Worm (Caenorhabditis elegans) whole organism, young adult: ENCODE data around the gene patr-1.
A peak's percentile ranks its signal among the peaks of the same experiment; 100 is the strongest.

Source experiments
- B0019.2 ChIP-seq: fragments of 200-800 bp; sonication (Bioruptor generic); conservative IDR thresholded peaks from 2 replicates; pipeline ENCODE4 v1.3.6; 2022; ENCODE audit warnings: missing genetic modification reagents, missing genetic modification characterization, missing compliant biosample characterization
- F10E7.11 ChIP-seq: sonication (generic microtip); optimal IDR thresholded peaks from 2 replicates; lab custom pipeline; 2017; ENCODE audit warnings: mild to moderate bottlenecking, missing genetic modification characterization, moderate library complexity, missing compliant biosample characterization
- F49E8.2 ChIP-seq: sonication (generic microtip); optimal IDR thresholded peaks from 3 replicates; lab custom pipeline; 2017; ENCODE audit warnings: missing genetic modification characterization, mild to moderate bottlenecking, missing compliant biosample characterization, antibody characterized with exemption, moderate library complexity; ENCODE audit not compliant: insufficient read depth
- F55B11.4 ChIP-seq: sonication (generic microtip); optimal IDR thresholded peaks from 2 replicates; lab custom pipeline; 2016; ENCODE audit warnings: missing compliant biosample characterization, missing genetic modification characterization, borderline replicate concordance; ENCODE audit not compliant: insufficient read depth
- F57C9.4 ChIP-seq: sonication (generic microtip); optimal IDR thresholded peaks from 2 replicates; lab custom pipeline; 2017; ENCODE audit warnings: mild to moderate bottlenecking, missing genetic modification characterization, missing compliant biosample characterization
- Y53G8AR.9 ChIP-seq: fragments of 200-800 bp; sonication (Bioruptor generic); conservative IDR thresholded peaks from 2 replicates; pipeline ENCODE4 v1.3.6; 2022; ENCODE audit warnings: missing genetic modification reagents, missing genetic modification characterization, missing compliant biosample characterization
- Y56A3A.18 ChIP-seq: fragments of 200-800 bp; sonication (Bioruptor generic); IDR thresholded peaks from 2 replicates; pipeline ENCODE4 v1.3.6; 2022; ENCODE audit warnings: missing genetic modification reagents, missing genetic modification characterization, missing compliant biosample characterization
- Y79H2A.3 ChIP-seq: fragments of 200-800 bp; sonication (Bioruptor generic); conservative IDR thresholded peaks from 2 replicates; pipeline ENCODE4 v1.3.6; 2022; ENCODE audit warnings: missing genetic modification reagents, missing genetic modification characterization, missing compliant biosample characterization
- aptf-2 ChIP-seq: fragments of 200-800 bp; sonication (Bioruptor generic); conservative IDR thresholded peaks from 2 replicates; pipeline ENCODE4 v1.3.6; 2022; ENCODE audit warnings: missing genetic modification reagents, missing genetic modification characterization, missing compliant biosample characterization
- athp-1 ChIP-seq: sonication (generic microtip); optimal IDR thresholded peaks from 2 replicates; lab custom pipeline; 2017; ENCODE audit warnings: mild to moderate bottlenecking, missing genetic modification characterization, missing compliant biosample characterization
- bed-1 ChIP-seq: fragments of 200-800 bp; sonication (Bioruptor generic); IDR thresholded peaks from 2 replicates; pipeline ENCODE4 v1.3.6; 2022; ENCODE audit warnings: missing genetic modification reagents, missing genetic modification characterization, missing compliant biosample characterization
- cebp-1 ChIP-seq, 2 experiments: fragments of 200-800 bp in 1 of 2; sonication (Bioruptor generic) in 1 of 2; sonication (generic microtip) in 1 of 2; IDR thresholded peaks in 1 of 2; optimal IDR thresholded peaks in 1 of 2; 2 replicates each; pipeline versions ENCODE4 v1.3.6 to Lab custom; 2017 to 2022; ENCODE audit warnings: missing compliant biosample characterization in 2 of 2, missing genetic modification characterization in 2 of 2, mild to moderate bottlenecking in 1 of 2, missing genetic modification reagents in 1 of 2, moderate library complexity in 1 of 2
- ceh-100 ChIP-seq: fragments of 200-800 bp; sonication (Bioruptor generic); IDR thresholded peaks from 2 replicates; pipeline ENCODE4 v1.3.6; 2022; ENCODE audit warnings: missing genetic modification reagents, missing genetic modification characterization, missing compliant biosample characterization
- ceh-27 ChIP-seq: fragments of 200-800 bp; sonication (Bioruptor generic); optimal IDR thresholded peaks from 2 replicates; lab custom pipeline; 2018; ENCODE audit warnings: mild to moderate bottlenecking, missing genetic modification characterization, moderate library complexity, missing compliant biosample characterization
- ceh-79 ChIP-seq: sonication (generic microtip); optimal IDR thresholded peaks from 2 replicates; lab custom pipeline; 2017; ENCODE audit warnings: mild to moderate bottlenecking, missing genetic modification characterization, missing compliant biosample characterization
- dox-1 ChIP-seq: fragments of 200-800 bp; sonication (Bioruptor generic); IDR thresholded peaks from 2 replicates; pipeline ENCODE4 v1.3.6; 2022; ENCODE audit warnings: missing genetic modification reagents, missing genetic modification characterization, missing compliant biosample characterization
- dpff-1 ChIP-seq: sonication (generic microtip); optimal IDR thresholded peaks from 2 replicates; lab custom pipeline; 2017; ENCODE audit warnings: mild to moderate bottlenecking, missing genetic modification characterization, missing compliant biosample characterization
- egl-44 ChIP-seq: fragments of 200-800 bp; sonication (Bioruptor generic); IDR thresholded peaks from 2 replicates; pipeline ENCODE4 v1.3.6; 2022; ENCODE audit warnings: missing genetic modification reagents, missing genetic modification characterization, missing compliant biosample characterization
- ekl-4 ChIP-seq: fragments of 200-800 bp; sonication (Bioruptor generic); IDR thresholded peaks from 2 replicates; pipeline ENCODE4 v1.3.6; 2022; ENCODE audit warnings: missing genetic modification reagents, missing genetic modification characterization, missing compliant biosample characterization
- ets-4 ChIP-seq: fragments of 200-800 bp; sonication (Bioruptor generic); optimal IDR thresholded peaks from 2 replicates; lab custom pipeline; 2018; ENCODE audit warnings: mild to moderate bottlenecking, missing genetic modification characterization, missing compliant biosample characterization
- hlh-12 ChIP-seq: sonication (generic microtip); optimal IDR thresholded peaks from 2 replicates; lab custom pipeline; 2016; ENCODE audit warnings: missing genetic modification characterization, missing compliant biosample characterization
- hmg-1.2 ChIP-seq: fragments of 200-800 bp; sonication (Bioruptor generic); IDR thresholded peaks from 2 replicates; pipeline ENCODE4 v1.3.6; 2022; ENCODE audit warnings: missing genetic modification reagents, missing genetic modification characterization, missing compliant biosample characterization
- hrde-1 ChIP-seq: sonication (generic microtip); optimal IDR thresholded peaks from 2 replicates; lab custom pipeline; 2016; ENCODE audit warnings: missing genetic modification characterization, mild to moderate bottlenecking, missing compliant biosample characterization, moderate library complexity, missing genotype, missing genetic modification reagents, borderline replicate concordance
- lag-1 ChIP-seq: fragments of 200-800 bp; sonication (Bioruptor generic); IDR thresholded peaks from 2 replicates; pipeline ENCODE4 v1.3.6; 2022; ENCODE audit warnings: missing genetic modification reagents, missing genetic modification characterization, missing compliant biosample characterization
- lin-35 ChIP-seq, 3 experiments: fragments of 150-350 bp in 2 of 3; sonication (generic microtip) in 1 of 3; optimal IDR thresholded peaks; 2 replicates each; lab custom pipeline; 2014 to 2018; ENCODE audit warnings: missing biosample characterization in 3 of 3, missing genetic modification characterization in 3 of 3, missing genetic modification reagents in 3 of 3
- lsy-27 ChIP-seq: sonication (generic microtip); optimal IDR thresholded peaks from 2 replicates; lab custom pipeline; 2017; ENCODE audit warnings: missing genetic modification characterization, mild to moderate bottlenecking, missing compliant biosample characterization, antibody characterized with exemption, missing genotype, borderline replicate concordance; ENCODE audit not compliant: insufficient read depth
- madf-3 ChIP-seq: fragments of 200-800 bp; sonication (Bioruptor generic); IDR thresholded peaks from 2 replicates; pipeline ENCODE4 v1.3.6; 2022; ENCODE audit warnings: missing genetic modification reagents, missing genetic modification characterization, missing compliant biosample characterization
- nhr-27 ChIP-seq: fragments of 200-800 bp; sonication (Bioruptor generic); optimal IDR thresholded peaks from 2 replicates; lab custom pipeline; 2018; ENCODE audit warnings: mild to moderate bottlenecking, missing genetic modification characterization, moderate library complexity, missing compliant biosample characterization
- nhr-80 ChIP-seq: sonication (generic microtip); optimal IDR thresholded peaks from 2 replicates; lab custom pipeline; 2016; ENCODE audit warnings: missing genetic modification characterization, missing compliant biosample characterization
- rcor-1 ChIP-seq: fragments of 200-800 bp; sonication (Bioruptor generic); IDR thresholded peaks from 2 replicates; pipeline ENCODE4 v1.3.6; 2022; ENCODE audit warnings: missing genetic modification reagents, missing genetic modification characterization, missing compliant biosample characterization
- rec-8 ChIP-seq, 2 experiments: sonication (generic microtip); optimal IDR thresholded peaks; 2 replicates each; lab custom pipeline; 2016; ENCODE audit warnings: mild to moderate bottlenecking in 2 of 2, missing genetic modification characterization in 2 of 2, missing genetic modification reagents in 2 of 2, missing genotype in 2 of 2, missing biosample characterization in 1 of 2, missing compliant biosample characterization in 1 of 2, moderate library complexity in 1 of 2
- snpc-1.1 ChIP-seq: sonication (generic microtip); optimal IDR thresholded peaks from 2 replicates; lab custom pipeline; 2017; ENCODE audit warnings: missing genetic modification characterization, mild to moderate bottlenecking, missing compliant biosample characterization, antibody characterized with exemption, moderate library complexity, missing genotype, missing genetic modification reagents; ENCODE audit not compliant: insufficient read depth
- snpc-4 ChIP-seq, 5 experiments: fragments of 150-350 bp in 1 of 5; sonication (generic microtip) in 4 of 5; optimal IDR thresholded peaks; 2 replicates each; lab custom pipeline; 2014 to 2018; ENCODE audit warnings: missing genetic modification characterization in 5 of 5, missing biosample characterization in 3 of 5, antibody characterized with exemption in 2 of 5, mild to moderate bottlenecking in 2 of 5, missing compliant biosample characterization in 2 of 5, missing genotype in 2 of 5, moderate library complexity in 2 of 5, missing genetic modification reagents in 1 of 5
- somi-1 ChIP-seq: fragments of 200-800 bp; sonication (Bioruptor generic); optimal IDR thresholded peaks from 2 replicates; lab custom pipeline; 2018; ENCODE audit warnings: mild to moderate bottlenecking, missing genetic modification characterization, missing compliant biosample characterization
- tbp1 ChIP-seq: fragments of 200-800 bp; sonication (Bioruptor generic); optimal IDR thresholded peaks from 2 replicates; lab custom pipeline; 2018; ENCODE audit warnings: mild to moderate bottlenecking, missing genetic modification characterization, missing compliant biosample characterization
- zfh-2 ChIP-seq: fragments of 200-800 bp; sonication (Bioruptor generic); conservative IDR thresholded peaks from 2 replicates; pipeline ENCODE4 v1.3.6; 2022; ENCODE audit warnings: missing genetic modification reagents, missing genetic modification characterization, missing compliant biosample characterization
- ztf-25 ChIP-seq: fragments of 200-800 bp; sonication (Bioruptor generic); IDR thresholded peaks from 2 replicates; pipeline ENCODE4 v1.3.6; 2022; ENCODE audit warnings: missing genetic modification reagents, missing genetic modification characterization, missing compliant biosample characterization
- ztf-6 ChIP-seq: fragments of 200-800 bp; sonication (Bioruptor generic); IDR thresholded peaks from 2 replicates; pipeline ENCODE4 v1.3.6; 2022; ENCODE audit warnings: missing genetic modification reagents, missing genetic modification characterization, missing compliant biosample characterization

Gene patr-1

DNA sequence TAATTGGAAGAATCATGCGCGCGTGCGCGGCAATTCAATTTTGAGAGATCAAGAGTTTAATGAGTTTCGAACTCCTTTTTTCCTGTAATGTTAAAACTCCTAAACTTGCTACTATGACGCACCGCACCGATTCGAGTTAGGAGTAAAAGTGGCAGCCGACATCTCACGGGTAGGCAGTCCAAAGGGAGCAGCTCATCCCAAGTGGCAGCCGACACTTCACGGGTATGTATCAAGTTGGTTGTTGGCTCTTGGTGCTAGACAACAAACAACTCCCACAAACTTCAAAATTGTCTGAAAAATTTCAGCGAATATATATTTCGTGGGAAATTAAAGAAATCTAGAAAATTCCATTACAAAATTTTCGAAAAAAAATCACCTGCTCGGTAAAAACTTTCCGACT, 24.6 kb downstream of the patr-1 start:
- no peak for TF ChIP-seq egl-44 (GFP tag; lab: Robert Waterston, UW)
- no peak for TF ChIP-seq ceh-79 (tag; lab: Kevin White, UChicago)
- TF ChIP-seq ceh-100 (GFP tag; lab: Robert Waterston, UW), result no peak
- no peak for TF ChIP-seq ceh-27
- TF ChIP-seq snpc-4 (GFP tag; optimal IDR thresholded peaks at IDR 0.05; lab: Kevin White, UChicago), result no peak
- peak in 3 of 4 experiments; percentile 51 to 79 (median 76) for TF ChIP-seq snpc-4 (tag; optimal IDR thresholded peaks at IDR 0.05; lab: Kevin White, UChicago)
- TF ChIP-seq ztf-25 (GFP tag; lab: Robert Waterston, UW), result no peak
- TF ChIP-seq snpc-1.1 (tag; lab: Kevin White, UChicago), result peak; percentile 16
- TF ChIP-seq B0019.2 (GFP tag; lab: Robert Waterston, UW), result no peak

- TF ChIP-seq ceh-27 (peak; percentile 25), zfh-2 (peak; percentile 62), dpff-1 (no peak), ets-4 (GFP tag; lab: Kevin White, UChicago) (no peak), ztf-6 (GFP tag; lab: Robert Waterston, UW) (no peak), aptf-2 (no peak), F55B11.4 (tag; lab: Kevin White, UChicago) (no peak), rcor-1 (GFP tag; lab: Robert Waterston, UW) (no peak), cebp-1 (GFP tag; IDR thresholded peaks at IDR 0.05; lab: Robert Waterston, UW) (no peak), cebp-1 (tag; optimal IDR thresholded peaks at IDR 0.05; lab: Kevin White, UChicago) (peak; percentile 63), F57C9.4 (tag; lab: Kevin White, UChicago) (no peak), madf-3 (GFP tag; lab: Robert Waterston, UW) (no peak), Y56A3A.18 (GFP tag; lab: Robert Waterston, UW) (no peak), bed-1 (GFP tag; lab: Robert Waterston, UW) (no peak), lin-35 (GFP tag; optimal IDR thresholded peaks at IDR 0.05; lab: Kevin White, UChicago) (peak in 1 of 3 experiments; percentile 23), lsy-27 (tag; lab: Kevin White, UChicago) (no peak), lag-1 (GFP tag; lab: Robert Waterston, UW) (no peak), Y79H2A.3 (GFP tag; lab: Robert Waterston, UW) (no peak), hrde-1 (tag; lab: Kevin White, UChicago) (no peak), rec-8 (tag; optimal IDR thresholded peaks at IDR 0.05; lab: Kevin White, UChicago) (no peak), nhr-80 (tag; lab: Kevin White, UChicago) (no peak), F49E8.2 (tag; lab: Kevin White, UChicago) (no peak), ekl-4 (no peak), athp-1 (tag; lab: Kevin White, UChicago) (no peak), tbp1 (no peak), F10E7.11 (tag; lab: Kevin White, UChicago) (no peak), hmg-1.2 (GFP tag; lab: Robert Waterston, UW) (no peak), nhr-27 (tag; lab: Kevin White, UChicago) (no peak), somi-1 (GFP tag; lab: Kevin White, UChicago) (no peak), hlh-12 (tag; lab: Kevin White, UChicago) (no peak), Y53G8AR.9 (no peak), dox-1 (GFP tag; lab: Robert Waterston, UW) (no peak)
These were observed 26.0 kb downstream of the patr-1 start for ce11 chrII:11751615-11752174.
